Comparison of ENCODE assay signal across 1 fruit fly cellular context in genomic region chrX:15063404-15064062, dm6.
A peak's percentile ranks its signal among the peaks of the same experiment; 100 is the strongest.
TF ChIP-seq lines count a peak whose summit lies in the region.

TSS of gene hiw (minus strand) at chrX:15063429.
TSS of gene ND-B18 (plus strand) at chrX:15063733.

TF ChIP-seq in whole organism, embryonic, 481 proteins besides CTCF, POLR2A, EP300 and RAD21 (continued from another document and continues in another):
- TF ChIP-seq Deaf1 (tag; optimal IDR thresholded peaks at IDR 0.05; lab: Kevin White, UChicago) (no peak), CG15696 (tag; optimal IDR thresholded peaks at IDR 0.05; lab: Kevin White, UChicago) (no peak), dan (GFP tag; IDR thresholded peaks at IDR 0.05; lab: Robert Waterston, UW) (no peak), Mad (GFP tag; optimal IDR thresholded peaks at IDR 0.05; lab: Kevin White, UChicago) (peak; percentile 29), tio (GFP tag; optimal IDR thresholded peaks at IDR 0.05; lab: Kevin White, UChicago) (no peak), stc (GFP tag; IDR thresholded peaks at IDR 0.05; lab: Robert Waterston, UW) (no peak), Ptx1 (GFP tag; IDR thresholded peaks at IDR 0.05; lab: Robert Waterston, UW) (no peak), CG33213 (GFP tag; optimal IDR thresholded peaks at IDR 0.05; lab: Kevin White, UChicago) (peak; percentile 32), CG12071 (GFP tag; optimal IDR thresholded peaks at IDR 0.05; lab: Kevin White, UChicago) (no peak), CG8359 (GFP tag; optimal IDR thresholded peaks at IDR 0.05; lab: Kevin White, UChicago; ENCODE audit: borderline replicate concordance) (no peak), HLH4C (GFP tag; IDR thresholded peaks at IDR 0.05; lab: Robert Waterston, UW; ENCODE audit: partially characterized antibody) (0 out of 3 replicates have a peak, but pooled peaks have one; percentile 11), CG9876 (GFP tag; optimal IDR thresholded peaks at IDR 0.05; lab: Kevin White, UChicago) (no peak), Dfd (GFP tag; optimal IDR thresholded peaks at IDR 0.05; lab: Kevin White, UChicago) (no peak), CG1603 (tag; optimal IDR thresholded peaks at IDR 0.05; lab: Kevin White, UChicago) (peak; percentile 70), MTF-1 (GFP tag; optimal IDR thresholded peaks at IDR 0.05; lab: Kevin White, UChicago; ENCODE audit: borderline replicate concordance) (no peak), CG1602 (GFP tag; optimal IDR thresholded peaks at IDR 0.05; lab: Kevin White, UChicago) (no peak), cwo (GFP tag; optimal IDR thresholded peaks at IDR 0.05; lab: Kevin White, UChicago) (no peak), chm (GFP tag; IDR thresholded peaks at IDR 0.05; lab: Robert Waterston, UW) (0 out of 2 replicates have a peak, but pooled peaks have one; percentile 50), Usf (GFP tag; optimal IDR thresholded peaks at IDR 0.05; lab: Kevin White, UChicago) (no peak), CG34422 (GFP tag; IDR thresholded peaks at IDR 0.05; lab: Robert Waterston, UW) (no peak; the same call in 2 of the 3 replicates), grn (GFP tag; optimal IDR thresholded peaks at IDR 0.05; lab: Kevin White, UChicago) (no peak), ken (GFP tag; IDR thresholded peaks at IDR 0.05; lab: Robert Waterston, UW) (0 out of 3 replicates have a peak, but pooled peaks have one; percentile 15), mam (GFP tag; optimal IDR thresholded peaks at IDR 0.05; lab: Kevin White, UChicago) (peak; percentile 39), jumu (GFP tag; optimal IDR thresholded peaks at IDR 0.05; lab: Kevin White, UChicago) (no peak), lilli (GFP tag; optimal IDR thresholded peaks at IDR 0.05; lab: Kevin White, UChicago) (peak; percentile 37), Atf3 (GFP tag; optimal IDR thresholded peaks at IDR 0.05; lab: Kevin White, UChicago) (no peak), z (GFP tag; IDR thresholded peaks at IDR 0.05; lab: Robert Waterston, UW) (no peak), sug (tag; optimal IDR thresholded peaks at IDR 0.05; lab: Kevin White, UChicago) (no peak), Hr51 (GFP tag; optimal IDR thresholded peaks at IDR 0.05; lab: Kevin White, UChicago) (no peak), CG17359 (tag; optimal IDR thresholded peaks at IDR 0.05; lab: Kevin White, UChicago) (no peak), CG8944 (GFP tag; optimal IDR thresholded peaks at IDR 0.05; lab: Kevin White, UChicago) (no peak), vnd (GFP tag; IDR thresholded peaks at IDR 0.05; lab: Robert Waterston, UW; ENCODE audit: partially characterized antibody) (no peak), Oli (tag; optimal IDR thresholded peaks at IDR 0.05; lab: Kevin White, UChicago) (no peak), danr (GFP tag; IDR thresholded peaks at IDR 0.05; lab: Robert Waterston, UW) (no peak), CG8281 (tag; optimal IDR thresholded peaks at IDR 0.05; lab: Kevin White, UChicago) (no peak), CG10209 (GFP tag; optimal IDR thresholded peaks at IDR 0.05; lab: Kevin White, UChicago) (peak; percentile 9), Rfx (GFP tag; IDR thresholded peaks at IDR 0.05; lab: Robert Waterston, UW) (peak; percentile 56), kay (GFP tag; optimal IDR thresholded peaks at IDR 0.05; lab: Kevin White, UChicago) (no peak), cato (GFP tag; optimal IDR thresholded peaks at IDR 0.05; lab: Kevin White, UChicago; ENCODE audit: borderline replicate concordance) (no peak), CG31224 (GFP tag; IDR thresholded peaks at IDR 0.05; lab: Robert Waterston, UW) (no peak), mld (GFP tag; IDR thresholded peaks at IDR 0.05; lab: Robert Waterston, UW; ENCODE audit: partially characterized antibody) (no peak), pan (optimal IDR thresholded peaks at IDR 0.05; lab: Kevin White, UChicago) (no peak), pan (GFP tag; optimal IDR thresholded peaks at IDR 0.05 in 1 of 2, IDR thresholded peaks at IDR 0.05 in 1 of 2) (no peak), ranshi (GFP tag; IDR thresholded peaks at IDR 0.05; lab: Robert Waterston, UW) (0 out of 2 replicates have a peak, but pooled peaks have one; percentile 15), NfI (GFP tag; optimal IDR thresholded peaks at IDR 0.05; lab: Kevin White, UChicago) (peak; percentile 53), CG4328 (GFP tag; optimal IDR thresholded peaks at IDR 0.05; lab: Kevin White, UChicago) (no peak), prd (optimal IDR thresholded peaks at IDR 0.05; lab: Kevin White, UChicago) (no peak), prd (GFP tag; IDR thresholded peaks at IDR 0.05; lab: Robert Waterston, UW) (no peak), Bgb (GFP tag; IDR thresholded peaks at IDR 0.05; lab: Robert Waterston, UW; ENCODE audit: partially characterized antibody) (no peak; the same call in none of the 2 replicates), CG8478 (optimal IDR thresholded peaks at IDR 0.05; lab: Kevin White, UChicago) (no peak), trem (tag; optimal IDR thresholded peaks at IDR 0.05; lab: Kevin White, UChicago) (peak; percentile 69), Hey (tag; optimal IDR thresholded peaks at IDR 0.05; lab: Kevin White, UChicago) (no peak), CG3995 (GFP tag; optimal IDR thresholded peaks at IDR 0.05; lab: Kevin White, UChicago) (peak; percentile 64), unc-4 (GFP tag; IDR thresholded peaks at IDR 0.05; lab: Robert Waterston, UW; ENCODE audit: partially characterized antibody) (no peak), Gug (GFP tag; IDR thresholded peaks at IDR 0.05; lab: Robert Waterston, UW) (no peak), CG15479 (GFP tag; optimal IDR thresholded peaks at IDR 0.05; lab: Kevin White, UChicago) (peak; percentile 63), PHDP (tag; optimal IDR thresholded peaks at IDR 0.05; lab: Kevin White, UChicago) (peak; percentile 8), H15 (GFP tag; IDR thresholded peaks at IDR 0.05; lab: Robert Waterston, UW) (no peak), E2f1 (GFP tag; IDR thresholded peaks at IDR 0.05; lab: Robert Waterston, UW) (no peak), Neu2 (GFP tag; optimal IDR thresholded peaks at IDR 0.05; lab: Kevin White, UChicago; ENCODE audit: borderline replicate concordance) (no peak), BEAF-32 (GFP tag; optimal IDR thresholded peaks at IDR 0.05; lab: Kevin White, UChicago) (peak; percentile 36), wdn (GFP tag; IDR thresholded peaks at IDR 0.05; lab: Robert Waterston, UW) (no peak), CG18476 (GFP tag; optimal IDR thresholded peaks at IDR 0.05; lab: Kevin White, UChicago) (no peak), h (optimal IDR thresholded peaks at IDR 0.05; lab: Kevin White, UChicago) (no peak), ato (GFP tag; IDR thresholded peaks at IDR 0.05; lab: Robert Waterston, UW; ENCODE audit: partially characterized antibody) (0 out of 2 replicates have a peak, but pooled peaks have one; percentile 15), odd (GFP tag; optimal IDR thresholded peaks at IDR 0.05; lab: Kevin White, UChicago) (no peak), fru (optimal IDR thresholded peaks at IDR 0.05; lab: Kevin White, UChicago) (no peak), CG18764 (GFP tag; optimal IDR thresholded peaks at IDR 0.05; lab: Kevin White, UChicago) (no peak), Lim3 (GFP tag; IDR thresholded peaks at IDR 0.05; lab: Robert Waterston, UW) (no peak), CG18599 (GFP tag; optimal IDR thresholded peaks at IDR 0.05; lab: Kevin White, UChicago) (no peak), CG8924 (tag; optimal IDR thresholded peaks at IDR 0.05; lab: Kevin White, UChicago) (peak; percentile 21), corto (GFP tag; optimal IDR thresholded peaks at IDR 0.05; lab: Kevin White, UChicago) (no peak), CG4424 (GFP tag; optimal IDR thresholded peaks at IDR 0.05; lab: Kevin White, UChicago) (no peak), Hr78 (GFP tag; optimal IDR thresholded peaks at IDR 0.05; lab: Kevin White, UChicago) (no peak), Rx (GFP tag; IDR thresholded peaks at IDR 0.05; lab: Robert Waterston, UW) (no peak), ind (GFP tag; optimal IDR thresholded peaks at IDR 0.05; lab: Kevin White, UChicago) (peak; percentile 26), CG12299 (tag; optimal IDR thresholded peaks at IDR 0.05; lab: Kevin White, UChicago) (no peak), NC2α (GFP tag; optimal IDR thresholded peaks at IDR 0.05; lab: Kevin White, UChicago) (no peak), Vsx1 (GFP tag; optimal IDR thresholded peaks at IDR 0.05; lab: Kevin White, UChicago) (no peak), tgo (GFP tag; IDR thresholded peaks at IDR 0.05; lab: Robert Waterston, UW) (no peak), Hmr (GFP tag; optimal IDR thresholded peaks at IDR 0.05; lab: Kevin White, UChicago) (peak; percentile 39), CG12942 (GFP tag; optimal IDR thresholded peaks at IDR 0.05; lab: Kevin White, UChicago) (no peak), zfh1 (GFP tag; IDR thresholded peaks at IDR 0.05; lab: Robert Waterston, UW) (0 out of 3 replicates have a peak, but pooled peaks have one; percentile 34), klu (GFP tag; IDR thresholded peaks at IDR 0.05; lab: Robert Waterston, UW) (no peak), D (optimal IDR thresholded peaks at IDR 0.05; lab: Kevin White, UChicago) (no peak), D (GFP tag; optimal IDR thresholded peaks at IDR 0.05; lab: Kevin White, UChicago) (no peak), Camta (GFP tag; optimal IDR thresholded peaks at IDR 0.05; lab: Kevin White, UChicago) (no peak), dysf (GFP tag; IDR thresholded peaks at IDR 0.05; lab: Robert Waterston, UW) (no peak), Asciz (GFP tag; optimal IDR thresholded peaks at IDR 0.05; lab: Kevin White, UChicago) (no peak), CG11696 (GFP tag; IDR thresholded peaks at IDR 0.05; lab: Robert Waterston, UW) (no peak), Nf-YB (GFP tag; optimal IDR thresholded peaks at IDR 0.05; lab: Kevin White, UChicago) (no peak), org-1 (GFP tag; optimal IDR thresholded peaks at IDR 0.05; lab: Kevin White, UChicago) (no peak), zf30C (GFP tag; optimal IDR thresholded peaks at IDR 0.05; lab: Kevin White, UChicago) (no peak), CG11723 (GFP tag; optimal IDR thresholded peaks at IDR 0.05; lab: Kevin White, UChicago) (no peak), bcd (GFP tag; optimal IDR thresholded peaks at IDR 0.05; lab: Kevin White, UChicago) (no peak), CG10543 (GFP tag; optimal IDR thresholded peaks at IDR 0.05; lab: Kevin White, UChicago) (no peak), row (GFP tag; IDR thresholded peaks at IDR 0.05; lab: Robert Waterston, UW) (peak; percentile 23; the same call in 1 of the 3 replicates), CkIIα-i1 (GFP tag; IDR thresholded peaks at IDR 0.05; lab: Robert Waterston, UW) (no peak), Dref (GFP tag; IDR thresholded peaks at IDR 0.05; lab: Robert Waterston, UW) (peak; percentile 28; the same call in 1 of the 2 replicates), Aef1 (GFP tag; IDR thresholded peaks at IDR 0.05; lab: Robert Waterston, UW) (peak; percentile 69), ase (GFP tag; IDR thresholded peaks at IDR 0.05; lab: Robert Waterston, UW) (no peak), CG4404 (GFP tag; IDR thresholded peaks at IDR 0.05; lab: Robert Waterston, UW) (no peak), CG3407 (GFP tag; optimal IDR thresholded peaks at IDR 0.05; lab: Kevin White, UChicago) (no peak), CG17328 (GFP tag; IDR thresholded peaks at IDR 0.05; lab: Robert Waterston, UW) (0 out of 2 replicates have a peak, but pooled peaks have one; percentile 22), crp (GFP tag; optimal IDR thresholded peaks at IDR 0.05; lab: Kevin White, UChicago) (peak; percentile 93 to 99), CG4730 (GFP tag; IDR thresholded peaks at IDR 0.05; lab: Robert Waterston, UW) (no peak), GATAe (GFP tag; conservative IDR thresholded peaks at IDR 0.05; lab: Robert Waterston, UW) (no peak), bab2 (GFP tag; optimal IDR thresholded peaks at IDR 0.05; lab: Kevin White, UChicago) (no peak), pfk (GFP tag; optimal IDR thresholded peaks at IDR 0.05; lab: Kevin White, UChicago) (no peak), crol (GFP tag; IDR thresholded peaks at IDR 0.05; lab: Robert Waterston, UW) (no peak), fd102C (GFP tag; optimal IDR thresholded peaks at IDR 0.05; lab: Kevin White, UChicago) (no peak), her (GFP tag; optimal IDR thresholded peaks at IDR 0.05; lab: Kevin White, UChicago) (no peak), Meics (GFP tag; optimal IDR thresholded peaks at IDR 0.05; lab: Kevin White, UChicago) (no peak), CG1792 (GFP tag; optimal IDR thresholded peaks at IDR 0.05; lab: Kevin White, UChicago) (no peak), CG1529 (GFP tag; optimal IDR thresholded peaks at IDR 0.05; lab: Kevin White, UChicago) (no peak), Nf-YC (tag; optimal IDR thresholded peaks at IDR 0.05; lab: Kevin White, UChicago) (peak; percentile 12), sd (tag; optimal IDR thresholded peaks at IDR 0.05; lab: Kevin White, UChicago) (no peak), Gsc (GFP tag; IDR thresholded peaks at IDR 0.05; lab: Robert Waterston, UW) (no peak), Hmx (GFP tag; optimal IDR thresholded peaks at IDR 0.05; lab: Kevin White, UChicago) (no peak), CG1832 (GFP tag; optimal IDR thresholded peaks at IDR 0.05; lab: Kevin White, UChicago) (no peak), CG30431 (GFP tag; optimal IDR thresholded peaks at IDR 0.05; lab: Kevin White, UChicago) (no peak), Myb (GFP tag; optimal IDR thresholded peaks at IDR 0.05; lab: Kevin White, UChicago) (peak; percentile 95), Dek (tag; optimal IDR thresholded peaks at IDR 0.05; lab: Kevin White, UChicago) (peak; percentile 12), CG6689 (GFP tag; IDR thresholded peaks at IDR 0.05; lab: Robert Waterston, UW) (no peak), pita (GFP tag; optimal IDR thresholded peaks at IDR 0.05; lab: Kevin White, UChicago) (no peak), CG3838 (GFP tag; optimal IDR thresholded peaks at IDR 0.05; lab: Kevin White, UChicago) (no peak), gce (GFP tag; IDR thresholded peaks at IDR 0.05; lab: Robert Waterston, UW) (no peak), sr (GFP tag; IDR thresholded peaks at IDR 0.05; lab: Robert Waterston, UW) (no peak), CG33557 (GFP tag; optimal IDR thresholded peaks at IDR 0.05; lab: Kevin White, UChicago) (no peak), CG9609 (GFP tag; optimal IDR thresholded peaks at IDR 0.05; lab: Kevin White, UChicago) (no peak), ERR (GFP tag; optimal IDR thresholded peaks at IDR 0.05; lab: Kevin White, UChicago) (no peak), kni (GFP tag; optimal IDR thresholded peaks at IDR 0.05; lab: Kevin White, UChicago) (no peak), CG6791 (GFP tag; IDR thresholded peaks at IDR 0.05; lab: Robert Waterston, UW; ENCODE audit: partially characterized antibody) (peak; percentile 33; the same call in 2 of the 3 replicates), Six4 (GFP tag; optimal IDR thresholded peaks at IDR 0.05; lab: Kevin White, UChicago) (no peak)
